Worm (Caenorhabditis elegans): ENCODE measurements around the gene fipr-21.

DNA sequence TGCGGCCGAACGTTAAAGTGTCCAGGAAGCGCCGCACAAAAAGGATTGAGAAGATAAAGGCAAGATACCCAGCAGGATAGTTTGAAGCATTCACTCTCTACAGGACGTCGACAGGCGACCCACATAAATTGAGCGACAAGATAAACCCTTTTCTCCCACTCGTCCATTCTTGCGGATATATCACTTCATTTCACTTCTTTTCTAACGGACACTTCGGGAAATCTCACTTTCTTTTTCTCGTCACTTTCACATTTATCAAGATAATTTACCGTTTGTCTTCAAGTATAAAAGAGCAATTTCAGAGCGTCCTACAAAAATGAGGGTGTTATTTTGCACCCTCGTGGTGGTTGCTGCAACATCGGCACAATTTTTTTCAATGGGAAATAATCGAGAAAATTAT is 13.2 kb downstream of the fipr-21 start, which contains the start of gene R07E3.6:
- no peak for TF ChIP-seq tab-1 (GFP tag; IDR thresholded peaks at IDR 0.05)
- TF ChIP-seq ztf-23 (GFP tag; IDR thresholded peaks at IDR 0.05): no peak
- no peak for TF ChIP-seq T22C8.4 (GFP tag; IDR thresholded peaks at IDR 0.05)
- TF ChIP-seq ref-1 (GFP tag; conservative IDR thresholded peaks at IDR 0.05): no peak
- no peak for TF ChIP-seq cog-1 (tag; optimal IDR thresholded peaks at IDR 0.05)
- TF ChIP-seq klf-2 (GFP tag; conservative IDR thresholded peaks at IDR 0.05): no peak
- TF ChIP-seq med-1 (GFP tag; optimal IDR thresholded peaks at IDR 0.05; ENCODE audit: insufficient read depth): no peak
- no peak for TF ChIP-seq ztf-29 (GFP tag; IDR thresholded peaks at IDR 0.05)
- TF ChIP-seq flt-1 (GFP tag; IDR thresholded peaks at IDR 0.05): no peak
